Fruit fly (Drosophila melanogaster): ENCODE results near the gene CG17544.

- TF ChIP-seq Gug (GFP tag; IDR thresholded peaks at IDR 0.05), result no peak
- no peak for TF ChIP-seq CG6163 (GFP tag; IDR thresholded peaks at IDR 0.05)
- TF ChIP-seq ss (GFP tag; optimal IDR thresholded peaks at IDR 0.05), result no peak
These were observed 44.3 kb upstream of the CG17544 start, which contains the start of gene CG10237 for dm6 chr2L:19442627-19443026.

Measured in whole organism, prepupa.